Worm (Caenorhabditis elegans): ENCODE measurements around the gene C52E4.12.

- no peak for TF ChIP-seq pax-3 (tag; optimal IDR thresholded peaks at IDR 0.05)
- no peak for TF ChIP-seq dpl-1 (GFP tag; optimal IDR thresholded peaks at IDR 0.05)
- no peak for TF ChIP-seq lin-35 (GFP tag; optimal IDR thresholded peaks at IDR 0.05)
- no peak for TF ChIP-seq ztf-11 (tag; optimal IDR thresholded peaks at IDR 0.05)
- TF ChIP-seq unc-62 (GFP tag; optimal IDR thresholded peaks at IDR 0.05) = no peak
- TF ChIP-seq zag-1 (tag; optimal IDR thresholded peaks at IDR 0.05) = no peak
- no peak for TF ChIP-seq alr-1 (tag; optimal IDR thresholded peaks at IDR 0.05; ENCODE audit: borderline replicate concordance)
- no peak for TF ChIP-seq C16A3.4 (tag; optimal IDR thresholded peaks at IDR 0.05)
- no peak for TF ChIP-seq hlh-17 (GFP tag; optimal IDR thresholded peaks at IDR 0.05; ENCODE audit: borderline replicate concordance)
- no peak for TF ChIP-seq nhr-12 (tag; optimal IDR thresholded peaks at IDR 0.05)
- no peak for TF ChIP-seq nhr-76 (tag; optimal IDR thresholded peaks at IDR 0.05)
Observed at ce11 chrV:12013298-12013697, 17.3 kb downstream of the C52E4.12 start, which contains the start of gene add-2.
